Worm (Caenorhabditis elegans) whole organism, L1 larva: Measurements from ENCODE around the gene C41C4.9.
A peak's percentile ranks its signal among the peaks of the same experiment; 100 is the strongest.

Experiments used
- C16A3.4 ChIP-seq: fragments of 150-350 bp; optimal IDR thresholded peaks from 2 replicates; lab custom pipeline; 2014; ENCODE audit warnings: missing biosample characterization, missing genetic modification characterization
- Y116A8C.19 ChIP-seq: sonication (generic microtip); optimal IDR thresholded peaks from 2 replicates; lab custom pipeline; 2016; ENCODE audit warnings: missing compliant biosample characterization, missing genetic modification characterization, borderline replicate concordance
- aly-2 ChIP-seq: fragments of 150-350 bp; optimal IDR thresholded peaks from 2 replicates; lab custom pipeline; 2014; ENCODE audit warnings: missing biosample characterization, missing genetic modification characterization
- ama-1 ChIP-seq: fragments of 150-350 bp; optimal IDR thresholded peaks from 2 replicates; lab custom pipeline; 2014
- ceh-8 ChIP-seq: fragments of 200-800 bp; sonication (Bioruptor generic); optimal IDR thresholded peaks from 2 replicates; lab custom pipeline; 2018; ENCODE audit warnings: mild to moderate bottlenecking, missing genetic modification characterization, moderate library complexity, missing compliant biosample characterization
- ceh-82 ChIP-seq, 3 experiments: fragments of 150-350 bp in 1 of 3; sonication (generic microtip) in 2 of 3; optimal IDR thresholded peaks; 2 replicates each; lab custom pipeline; 2014 to 2017; ENCODE audit warnings: missing biosample characterization in 3 of 3, missing genetic modification characterization in 3 of 3
- ceh-88 ChIP-seq: fragments of 200-800 bp; sonication (Bioruptor generic); IDR thresholded peaks from 2 replicates; pipeline ENCODE4 v1.3.6; 2022; ENCODE audit warnings: missing genetic modification characterization, missing compliant biosample characterization
- dpl-1 ChIP-seq, 3 experiments: fragments of 150-350 bp in 2 of 3; sonication (generic microtip) in 1 of 3; optimal IDR thresholded peaks; 2 replicates each; lab custom pipeline; 2014 to 2017; ENCODE audit warnings: missing biosample characterization in 3 of 3, missing genetic modification characterization in 3 of 3, missing genetic modification reagents in 3 of 3
- dsc-1 ChIP-seq: sonication (generic microtip); optimal IDR thresholded peaks from 2 replicates; lab custom pipeline; 2016; ENCODE audit warnings: mild to moderate bottlenecking, missing genetic modification characterization, missing compliant biosample characterization
- efl-1 ChIP-seq, 4 experiments: fragments of 150-350 bp; optimal IDR thresholded peaks in 3 of 4; peaks in 1 of 4; 1 replicate in 1 of 4; 2 replicates in 3 of 4; lab custom pipeline; 2014; ENCODE audit warnings: missing biosample characterization in 2 of 4, missing genetic modification characterization in 2 of 4, missing genetic modification reagents in 2 of 4
- egl-27 ChIP-seq, 2 experiments: fragments of 150-350 bp in 1 of 2; sonication (generic microtip); optimal IDR thresholded peaks; 3 replicates each; lab custom pipeline; 2017 to 2018; ENCODE audit warnings: missing biosample characterization in 2 of 2, missing genetic modification characterization in 2 of 2, missing genetic modification reagents in 2 of 2
- elt-2 ChIP-seq: sonication (generic microtip); optimal IDR thresholded peaks from 2 replicates; lab custom pipeline; 2016; ENCODE audit warnings: missing genetic modification characterization, mild to moderate bottlenecking, inconsistent platforms, missing compliant biosample characterization, missing genetic modification reagents
- elt-3 ChIP-seq, 6 experiments: fragments of 150-350 bp in 1 of 6; sonication (generic microtip); optimal IDR thresholded peaks; 2 replicates each; lab custom pipeline; 2017 to 2018; ENCODE audit warnings: missing biosample characterization in 6 of 6, missing genetic modification characterization in 6 of 6, inconsistent platforms in 1 of 6
- fkh-8 ChIP-seq: sonication (generic microtip); optimal IDR thresholded peaks from 2 replicates; lab custom pipeline; 2016; ENCODE audit warnings: mild to moderate bottlenecking, missing genetic modification characterization, missing compliant biosample characterization
- fos-1 ChIP-seq: fragments of 150-350 bp; optimal IDR thresholded peaks from 2 replicates; lab custom pipeline; 2014; ENCODE audit warnings: missing biosample characterization, missing genetic modification characterization
- grh-1 ChIP-seq: fragments of 200-800 bp; sonication (Bioruptor generic); IDR thresholded peaks from 2 replicates; pipeline ENCODE4 v1.3.6; 2022; ENCODE audit warnings: missing genetic modification reagents, missing genetic modification characterization, missing compliant biosample characterization
- hpl-2 ChIP-seq: fragments of 150-350 bp; optimal IDR thresholded peaks from 2 replicates; lab custom pipeline; 2014; ENCODE audit warnings: missing biosample characterization, missing genetic modification reagents, missing genetic modification characterization
- irx-1 ChIP-seq: sonication (generic microtip); optimal IDR thresholded peaks from 2 replicates; lab custom pipeline; 2016; ENCODE audit warnings: missing genetic modification characterization, missing compliant biosample characterization
- isw-1 ChIP-seq: fragments of 200-800 bp; sonication (Bioruptor generic); IDR thresholded peaks from 2 replicates; pipeline ENCODE4 v1.3.6; 2022; ENCODE audit warnings: missing genetic modification characterization, missing compliant biosample characterization
- jun-1 ChIP-seq: fragments of 150-350 bp; optimal IDR thresholded peaks from 2 replicates; lab custom pipeline; 2014; ENCODE audit warnings: missing biosample characterization, missing genetic modification reagents, missing genetic modification characterization
- lin-13 ChIP-seq: fragments of 150-350 bp; optimal IDR thresholded peaks from 2 replicates; lab custom pipeline; 2014; ENCODE audit warnings: missing biosample characterization, missing genetic modification reagents, missing genetic modification characterization
- lin-14 ChIP-seq: fragments of 200-800 bp; sonication (Bioruptor generic); optimal IDR thresholded peaks from 2 replicates; lab custom pipeline; 2018; ENCODE audit warnings: mild to moderate bottlenecking, missing genetic modification characterization, moderate library complexity, missing compliant biosample characterization
- lin-35 ChIP-seq, 2 experiments: fragments of 150-350 bp; optimal IDR thresholded peaks; 2 replicates each; lab custom pipeline; 2014; ENCODE audit warnings: missing biosample characterization in 2 of 2, missing genetic modification characterization in 2 of 2, missing genetic modification reagents in 2 of 2
- lin-39 ChIP-seq: fragments of 150-350 bp; optimal IDR thresholded peaks from 2 replicates; lab custom pipeline; 2014; ENCODE audit warnings: missing biosample characterization, missing genetic modification reagents, missing genetic modification characterization
- lir-3 ChIP-seq: sonication (generic microtip); optimal IDR thresholded peaks from 2 replicates; lab custom pipeline; 2016; ENCODE audit warnings: mild to moderate bottlenecking, missing genetic modification characterization, moderate library complexity, missing compliant biosample characterization; ENCODE audit not compliant: poor library complexity
- lsy-2 ChIP-seq, 2 experiments: fragments of 150-350 bp; optimal IDR thresholded peaks; 2 replicates each; lab custom pipeline; 2014; ENCODE audit warnings: missing biosample characterization in 2 of 2, missing genetic modification characterization in 2 of 2
- mab-9 ChIP-seq: fragments of 200-800 bp; sonication (Bioruptor generic); IDR thresholded peaks from 2 replicates; pipeline ENCODE4 v1.3.6; 2022; ENCODE audit warnings: missing genetic modification reagents, missing genetic modification characterization, missing compliant biosample characterization
- mep-1 ChIP-seq: fragments of 150-350 bp; optimal IDR thresholded peaks from 2 replicates; lab custom pipeline; 2014; ENCODE audit warnings: missing biosample characterization, missing genetic modification characterization
- nhr-19 ChIP-seq: fragments of 200-800 bp; sonication (Bioruptor generic); conservative IDR thresholded peaks from 2 replicates; pipeline ENCODE4 v1.3.6; 2022; ENCODE audit warnings: missing genetic modification characterization, missing compliant biosample characterization
- nhr-20 ChIP-seq: sonication (generic microtip); optimal IDR thresholded peaks from 2 replicates; lab custom pipeline; 2016; ENCODE audit warnings: mild to moderate bottlenecking, missing genetic modification characterization, missing compliant biosample characterization
- nhr-47 ChIP-seq: sonication (generic microtip); optimal IDR thresholded peaks from 2 replicates; lab custom pipeline; 2016; ENCODE audit warnings: mild to moderate bottlenecking, missing genetic modification characterization, moderate library complexity, missing compliant biosample characterization
- nhr-71 ChIP-seq: sonication (generic microtip); optimal IDR thresholded peaks from 2 replicates; lab custom pipeline; 2016; ENCODE audit warnings: mild to moderate bottlenecking, missing genetic modification characterization, moderate library complexity, missing compliant biosample characterization
- nhr-77 ChIP-seq: fragments of 150-350 bp; optimal IDR thresholded peaks from 2 replicates; lab custom pipeline; 2014; ENCODE audit warnings: missing biosample characterization, missing genetic modification characterization
- nhr-84 ChIP-seq: sonication (generic microtip); optimal IDR thresholded peaks from 2 replicates; lab custom pipeline; 2017; ENCODE audit warnings: missing biosample characterization, missing genetic modification characterization
- nhr-85 ChIP-seq: sonication (generic microtip); peaks from one replicate; lab custom pipeline; 2016; ENCODE audit warnings: missing genetic modification characterization, inconsistent platforms, missing compliant biosample characterization
- nhr-90 ChIP-seq: sonication (generic microtip); optimal IDR thresholded peaks from 2 replicates; lab custom pipeline; 2016; ENCODE audit warnings: mild to moderate bottlenecking, missing genetic modification characterization, missing compliant biosample characterization; ENCODE audit not compliant: poor library complexity
- pag-3 ChIP-seq: sonication (generic microtip); optimal IDR thresholded peaks from 2 replicates; lab custom pipeline; 2017; ENCODE audit warnings: missing genetic modification characterization, mild to moderate bottlenecking, missing compliant biosample characterization, antibody characterized with exemption, borderline replicate concordance; ENCODE audit not compliant: insufficient read depth
- pax-3 ChIP-seq: fragments of 200-800 bp; sonication (Bioruptor generic); optimal IDR thresholded peaks from 2 replicates; lab custom pipeline; 2018; ENCODE audit warnings: mild to moderate bottlenecking, missing genetic modification characterization, moderate library complexity, missing compliant biosample characterization
- rnt-1 ChIP-seq: sonication (generic microtip); optimal IDR thresholded peaks from 2 replicates; lab custom pipeline; 2016; ENCODE audit warnings: mild to moderate bottlenecking, missing genetic modification characterization, moderate library complexity, missing compliant biosample characterization
- skn-1 ChIP-seq: fragments of 150-350 bp; optimal IDR thresholded peaks from 2 replicates; lab custom pipeline; 2014; ENCODE audit warnings: missing biosample characterization, missing genetic modification characterization
- snpc-4 ChIP-seq: fragments of 150-350 bp; optimal IDR thresholded peaks from 2 replicates; lab custom pipeline; 2014; ENCODE audit warnings: missing biosample characterization, missing genetic modification characterization
- snu-23 ChIP-seq: sonication (generic microtip); optimal IDR thresholded peaks from 2 replicates; lab custom pipeline; 2016; ENCODE audit warnings: missing genetic modification characterization, missing compliant biosample characterization
- swsn-7 ChIP-seq: sonication (generic microtip); optimal IDR thresholded peaks from 2 replicates; lab custom pipeline; 2016; ENCODE audit warnings: missing genetic modification characterization, missing compliant biosample characterization
- tbx-2 ChIP-seq: sonication (generic microtip); optimal IDR thresholded peaks from 2 replicates; lab custom pipeline; 2016; ENCODE audit warnings: missing genetic modification characterization, missing compliant biosample characterization
- unc-130 ChIP-seq: fragments of 150-350 bp; optimal IDR thresholded peaks from 2 replicates; lab custom pipeline; 2017; ENCODE audit warnings: missing biosample characterization, missing genetic modification characterization, inconsistent platforms
- unc-30 ChIP-seq: sonication (generic microtip); optimal IDR thresholded peaks from 2 replicates; lab custom pipeline; 2017; ENCODE audit warnings: missing biosample characterization, missing genetic modification characterization
- xbp-1 ChIP-seq: sonication (generic microtip); optimal IDR thresholded peaks from 2 replicates; lab custom pipeline; 2016; ENCODE audit warnings: missing genetic modification characterization, missing compliant biosample characterization
- zag-1 ChIP-seq: fragments of 150-350 bp; optimal IDR thresholded peaks from 2 replicates; lab custom pipeline; 2014; ENCODE audit warnings: missing biosample characterization, missing genetic modification characterization
- zip-4 ChIP-seq: fragments of 200-800 bp; sonication (Bioruptor generic); optimal IDR thresholded peaks from 2 replicates; lab custom pipeline; 2018; ENCODE audit warnings: mild to moderate bottlenecking, missing genetic modification characterization, moderate library complexity, missing compliant biosample characterization

Gene C41C4.9

DNA sequence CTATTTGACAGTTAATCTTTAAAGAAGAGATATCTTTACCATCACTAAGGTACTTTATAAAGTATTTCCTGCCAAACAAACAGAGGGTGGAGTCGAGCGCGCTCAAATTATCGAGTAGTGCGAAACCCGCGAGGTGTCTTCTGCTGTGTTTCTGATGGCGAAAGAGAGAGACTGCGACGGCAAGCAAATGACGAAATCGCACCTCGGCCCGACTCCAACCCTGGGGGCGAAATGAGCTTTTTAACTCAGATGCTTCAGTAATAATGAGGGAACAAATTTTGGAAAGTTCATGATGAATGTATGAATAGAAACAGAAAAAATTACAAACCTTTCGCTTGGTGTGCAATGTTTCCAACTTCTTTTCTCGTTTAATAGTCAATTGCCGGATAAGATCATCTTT lies 15.9 kb upstream of the C41C4.9 start:
- TF ChIP-seq nhr-85 (tag; lab: Kevin White, UChicago) (peak; percentile 92), elt-2 (tag; lab: Kevin White, UChicago) (peak; percentile 78), lin-39 (tag; lab: Kevin White, UChicago) (peak; percentile 48), lir-3 (no peak), nhr-47 (tag; lab: Kevin White, UChicago) (peak; percentile 84), pax-3 (tag; lab: Kevin White, UChicago) (peak; percentile 39), Y116A8C.19 (no peak), hpl-2 (GFP tag; lab: Kevin White, UChicago) (peak; percentile 62), isw-1 (peak; percentile 11; the same call in 1 of the 2 replicates), skn-1 (tag; lab: Kevin White, UChicago) (peak; percentile 67), zip-4 (GFP tag; lab: Kevin White, UChicago) (peak; percentile 57), elt-3 (tag; optimal IDR thresholded peaks at IDR 0.05; lab: Kevin White, UChicago) (peak in 4 of 6 experiments; percentile 4 to 41 (median 32)), zag-1 (tag; lab: Kevin White, UChicago) (no peak), ceh-88 (GFP tag; lab: Robert Waterston, UW) (no peak), lsy-2 (tag; optimal IDR thresholded peaks at IDR 0.05; lab: Kevin White, UChicago) (peak; percentile 59 to 67), nhr-19 (GFP tag; lab: Robert Waterston, UW) (peak; percentile 85), egl-27 (tag; optimal IDR thresholded peaks at IDR 0.05; lab: Kevin White, UChicago) (peak in 1 of 2 experiments; percentile 6), lin-35 (GFP tag; optimal IDR thresholded peaks at IDR 0.05; lab: Kevin White, UChicago) (peak; percentile 49 to 71), snu-23 (GFP tag; lab: Kevin White, UChicago) (peak; percentile 83), tbx-2 (peak; percentile 51), C16A3.4 (tag; lab: Kevin White, UChicago) (peak; percentile 18), grh-1 (GFP tag; lab: Robert Waterston, UW) (peak; percentile 62), swsn-7 (peak; percentile 78), nhr-71 (peak; percentile 87), dsc-1 (tag; lab: Kevin White, UChicago) (peak; percentile 49), unc-130 (tag; lab: Kevin White, UChicago) (peak; percentile 8), unc-30 (tag; lab: Kevin White, UChicago) (no peak), jun-1 (tag; lab: Kevin White, UChicago) (no peak), dpl-1 (GFP tag; optimal IDR thresholded peaks at IDR 0.05; lab: Kevin White, UChicago) (peak; percentile 46 to 57 (median 57)), fos-1 (tag; lab: Kevin White, UChicago) (peak; percentile 41), nhr-90 (tag; lab: Kevin White, UChicago) (peak; percentile 85), mep-1 (tag; lab: Kevin White, UChicago) (no peak), irx-1 (tag; lab: Kevin White, UChicago) (no peak), snpc-4 (peak; percentile 98), mab-9 (GFP tag; lab: Robert Waterston, UW) (peak; percentile 38; the same call in 1 of the 2 replicates), nhr-77 (tag; lab: Kevin White, UChicago) (peak; percentile 63), lin-13 (GFP tag; lab: Kevin White, UChicago) (peak; percentile 34), ama-1 (lab: Kevin White, UChicago) (peak; percentile 73), rnt-1 (tag; lab: Kevin White, UChicago) (peak; percentile 83), ceh-82 (tag; optimal IDR thresholded peaks at IDR 0.05; lab: Kevin White, UChicago) (peak; percentile 69 to 83 (median 74)), nhr-20 (tag; lab: Kevin White, UChicago) (peak; percentile 79), aly-2 (tag; lab: Kevin White, UChicago) (peak; percentile 43), efl-1 (optimal IDR thresholded peaks at IDR 0.05; lab: Kevin White, UChicago) (peak; percentile 62 to 70), efl-1 (GFP tag; optimal IDR thresholded peaks at IDR 0.05 in 1 of 2; lab: Kevin White, UChicago) (peak; percentile 23 to 95), ceh-8 (peak; percentile 12), xbp-1 (tag; lab: Kevin White, UChicago) (peak; percentile 63), fkh-8 (tag; lab: Kevin White, UChicago) (peak; percentile 42), pag-3 (no peak), lin-14 (peak; percentile 82), nhr-84 (no peak)
